Worm (Caenorhabditis elegans) whole organism, mixed stage, embryonic: ENCODE measurements around the gene C48B4.11.

Experiments
- M03D4.4 ChIP-seq: sonication (generic microtip); optimal IDR thresholded peaks from 2 replicates; lab custom pipeline; 2017; ENCODE audit warnings: mild to moderate bottlenecking, missing genetic modification characterization, missing compliant biosample characterization
- bed-3 ChIP-seq: fragments of 200-800 bp; sonication (Bioruptor generic); optimal IDR thresholded peaks from 3 replicates; lab custom pipeline; 2018; ENCODE audit warnings: mild to moderate bottlenecking, missing genetic modification characterization, moderate library complexity, missing compliant biosample characterization
- ceh-39 ChIP-seq: fragments of 150-350 bp; optimal IDR thresholded peaks from 2 replicates; lab custom pipeline; 2014; ENCODE audit warnings: missing biosample characterization, missing genetic modification characterization
- ceh-43 ChIP-seq: fragments of 200-800 bp; sonication (Bioruptor generic); optimal IDR thresholded peaks from 2 replicates; lab custom pipeline; 2018; ENCODE audit warnings: mild to moderate bottlenecking, missing genetic modification characterization, moderate library complexity, missing compliant biosample characterization
- ceh-83 ChIP-seq: fragments of 200-800 bp; sonication (Bioruptor generic); optimal IDR thresholded peaks from 2 replicates; lab custom pipeline; 2018; ENCODE audit warnings: mild to moderate bottlenecking, missing genetic modification characterization, missing compliant biosample characterization
- ces-1 ChIP-seq: fragments of 150-350 bp; optimal IDR thresholded peaks from 2 replicates; lab custom pipeline; 2014; ENCODE audit warnings: missing biosample characterization, missing genetic modification reagents, missing genetic modification characterization
- elt-1 ChIP-seq: sonication (generic microtip); optimal IDR thresholded peaks from 2 replicates; lab custom pipeline; 2017; ENCODE audit warnings: missing genetic modification characterization, mild to moderate bottlenecking, missing compliant biosample characterization, antibody characterized with exemption, moderate library complexity, borderline replicate concordance; ENCODE audit not compliant: insufficient read depth
- elt-3 ChIP-seq: fragments of 150-350 bp; optimal IDR thresholded peaks from 2 replicates; lab custom pipeline; 2014; ENCODE audit warnings: missing biosample characterization, missing genetic modification characterization
- ham-2 ChIP-seq: fragments of 200-800 bp; sonication (Bioruptor generic); optimal IDR thresholded peaks from 2 replicates; lab custom pipeline; 2018; ENCODE audit warnings: mild to moderate bottlenecking, missing genetic modification characterization, missing compliant biosample characterization
- lin-13 ChIP-seq: fragments of 150-350 bp; optimal IDR thresholded peaks from 2 replicates; lab custom pipeline; 2014; ENCODE audit warnings: missing biosample characterization, missing genetic modification characterization
- lin-32 ChIP-seq: fragments of 200-800 bp; sonication (Bioruptor generic); optimal IDR thresholded peaks from 2 replicates; lab custom pipeline; 2018; ENCODE audit warnings: mild to moderate bottlenecking, missing genetic modification characterization, missing compliant biosample characterization
- lsy-2 ChIP-seq: fragments of 150-350 bp; optimal IDR thresholded peaks from 2 replicates; lab custom pipeline; 2014; ENCODE audit warnings: missing biosample characterization, missing genetic modification characterization
- mab-5 ChIP-seq: fragments of 150-350 bp; optimal IDR thresholded peaks from 2 replicates; lab custom pipeline; 2014; ENCODE audit warnings: missing biosample characterization, missing genetic modification characterization
- mep-1 ChIP-seq: fragments of 150-350 bp; optimal IDR thresholded peaks from 2 replicates; lab custom pipeline; 2017; ENCODE audit warnings: missing biosample characterization, missing genetic modification reagents, missing genetic modification characterization, inconsistent platforms
- mls-2 ChIP-seq: sonication (generic microtip); optimal IDR thresholded peaks from 2 replicates; lab custom pipeline; 2016; ENCODE audit warnings: mild to moderate bottlenecking, missing genetic modification characterization, moderate library complexity, missing compliant biosample characterization
- nhr-12 ChIP-seq: fragments of 150-350 bp; optimal IDR thresholded peaks from 2 replicates; lab custom pipeline; 2014; ENCODE audit warnings: missing biosample characterization, missing genetic modification characterization
- nhr-2 ChIP-seq: fragments of 150-350 bp; optimal IDR thresholded peaks from 2 replicates; lab custom pipeline; 2014; ENCODE audit warnings: missing biosample characterization, missing genetic modification characterization
- nhr-237 ChIP-seq: fragments of 150-350 bp; optimal IDR thresholded peaks from 2 replicates; lab custom pipeline; 2014; ENCODE audit warnings: missing biosample characterization, missing genetic modification characterization
- nhr-28 ChIP-seq: fragments of 150-350 bp; optimal IDR thresholded peaks from 2 replicates; lab custom pipeline; 2014; ENCODE audit warnings: missing biosample characterization, missing genetic modification characterization
- nhr-76 ChIP-seq: sonication (generic microtip); optimal IDR thresholded peaks from 2 replicates; lab custom pipeline; 2017; ENCODE audit warnings: missing biosample characterization, missing genetic modification characterization
- pha-4 ChIP-seq: fragments of 150-350 bp; optimal IDR thresholded peaks from 2 replicates; lab custom pipeline; 2018; ENCODE audit warnings: missing biosample characterization, missing genetic modification reagents, missing genetic modification characterization
- sem-2 ChIP-seq: fragments of 200-800 bp; sonication (Bioruptor generic); optimal IDR thresholded peaks from 2 replicates; lab custom pipeline; 2018; ENCODE audit warnings: mild to moderate bottlenecking, missing genetic modification characterization, missing compliant biosample characterization
- snpc-4 ChIP-seq: fragments of 150-350 bp; optimal IDR thresholded peaks from 2 replicates; lab custom pipeline; 2014; ENCODE audit warnings: missing biosample characterization, missing genetic modification characterization
- sptf-1 ChIP-seq: sonication (generic microtip); optimal IDR thresholded peaks from 2 replicates; lab custom pipeline; 2017; ENCODE audit warnings: mild to moderate bottlenecking, missing genetic modification characterization, moderate library complexity, missing compliant biosample characterization
- tbx-8 ChIP-seq: fragments of 200-800 bp; sonication (Bioruptor generic); optimal IDR thresholded peaks from 2 replicates; lab custom pipeline; 2018; ENCODE audit warnings: mild to moderate bottlenecking, missing genetic modification characterization, moderate library complexity, missing compliant biosample characterization
- unc-120 ChIP-seq: sonication (generic microtip); optimal IDR thresholded peaks from 2 replicates; lab custom pipeline; 2017; ENCODE audit warnings: missing genetic modification characterization, missing compliant biosample characterization; ENCODE audit not compliant: poor library complexity, severe bottlenecking
- unc-39 ChIP-seq: fragments of 150-350 bp; optimal IDR thresholded peaks from 2 replicates; lab custom pipeline; 2014; ENCODE audit warnings: missing biosample characterization, missing genetic modification characterization
- unc-62 ChIP-seq: fragments of 150-350 bp; optimal IDR thresholded peaks from 2 replicates; lab custom pipeline; 2014; ENCODE audit warnings: missing biosample characterization, missing genetic modification reagents, missing genetic modification characterization
- ztf-11 ChIP-seq: fragments of 150-350 bp; optimal IDR thresholded peaks from 2 replicates; lab custom pipeline; 2014; ENCODE audit warnings: missing biosample characterization, missing genetic modification characterization

Gene C48B4.11

DNA sequence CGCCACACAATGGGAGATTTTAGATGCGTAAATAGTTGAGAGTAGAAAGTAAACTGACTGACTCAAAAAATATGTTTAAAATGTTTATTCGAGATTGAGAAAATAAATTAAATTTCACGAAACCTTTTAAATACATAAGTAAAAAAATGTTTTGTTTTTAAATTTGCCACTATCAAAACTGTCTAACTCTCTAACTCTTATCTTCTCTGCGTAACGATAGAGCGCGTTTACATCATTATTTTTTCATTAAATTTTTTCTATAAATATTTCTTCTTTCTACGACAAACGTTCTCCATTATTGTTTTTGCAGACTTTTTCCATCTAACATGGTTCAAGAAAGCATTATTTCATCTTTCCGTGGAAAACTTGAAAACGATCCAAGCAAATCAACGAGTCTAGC is 23.1 kb downstream of the C48B4.11 start, which contains the start of gene eif-2Balpha:
Gene eif-2Balpha, plus strand, starts transcription at position 304 of the 400 bp plus-strand sequence.
- TF ChIP-seq nhr-237 (tag; lab: Kevin White, UChicago) (no peak), unc-62 (GFP tag; lab: Kevin White, UChicago) (no peak), ces-1 (GFP tag; lab: Kevin White, UChicago) (peak; percentile 64), unc-120 (tag; lab: Kevin White, UChicago) (no peak), mep-1 (tag; lab: Kevin White, UChicago) (no peak), lsy-2 (peak; percentile 75), pha-4 (no peak), nhr-28 (no peak)

- TF ChIP-seq nhr-2 (tag; lab: Kevin White, UChicago): no peak
- no peak for TF ChIP-seq ham-2 (GFP tag; lab: Kevin White, UChicago)
- TF ChIP-seq, all 35 proteins: peak for 0
Observed at ce11 chrIII:9542280-9542679, 23.6 kb downstream of the C48B4.11 start, which contains the start of gene mut-7. Gene mut-7, minus strand, starts transcription at chrIII:9542380.

DNA sequence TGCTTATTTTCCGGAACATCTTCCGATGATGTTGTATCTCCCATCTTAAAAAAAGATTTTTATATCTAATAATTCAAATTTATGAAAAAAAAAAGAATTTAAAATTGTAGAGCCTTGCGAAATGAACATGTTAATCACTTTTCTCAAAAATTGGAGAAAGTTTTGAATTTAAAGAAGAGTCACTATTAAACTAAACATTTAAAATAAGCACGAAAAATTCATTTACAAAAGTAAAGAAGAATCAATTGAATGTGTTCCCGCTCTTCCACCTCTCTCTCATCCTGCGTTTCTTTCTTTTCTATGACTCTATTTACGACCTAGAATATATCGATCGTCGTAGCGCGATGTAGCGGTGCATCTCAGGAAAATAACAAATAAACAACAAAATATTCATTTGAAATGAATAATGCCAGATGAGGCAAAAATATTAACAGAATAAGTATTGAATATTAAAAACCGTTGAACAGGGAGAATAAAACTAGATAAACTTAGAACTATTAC is 27.2 kb downstream of the C48B4.11 start, which contains the start of gene ZK1098.3:
Gene ZK1098.3, minus strand, starts transcription at position 51 of the 501 bp plus-strand sequence.
- TF ChIP-seq mls-2: no peak
- TF ChIP-seq snpc-4: no peak
- TF ChIP-seq nhr-76 (tag; lab: Kevin White, UChicago): no peak
- TF ChIP-seq ceh-83: no peak
- TF ChIP-seq ceh-43: no peak
- TF ChIP-seq nhr-28: no peak
- no peak for TF ChIP-seq lin-13
- no peak for TF ChIP-seq pha-4
- TF ChIP-seq ces-1 (GFP tag; lab: Kevin White, UChicago): peak; percentile 65
- TF ChIP-seq ceh-39 (tag; lab: Kevin White, UChicago): peak; percentile 73

DNA sequence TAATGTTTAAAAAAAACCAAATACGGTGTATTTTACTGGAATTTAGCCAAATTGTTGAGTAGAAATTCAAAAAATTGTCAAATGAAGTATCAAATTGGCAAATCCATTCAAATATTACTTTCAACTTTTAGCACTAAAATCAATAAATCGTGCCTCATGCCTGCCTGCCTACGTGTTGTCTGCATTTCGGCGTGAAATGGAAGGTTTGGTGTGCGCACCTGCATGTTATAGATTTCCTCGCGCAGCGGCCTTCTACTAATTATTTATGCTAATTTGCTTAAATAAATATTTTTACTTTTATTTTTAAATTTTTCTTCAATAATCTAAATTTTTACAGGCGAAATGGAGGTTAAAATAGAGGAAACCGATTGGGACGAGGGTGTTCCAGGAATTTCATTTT is 37.1 kb downstream of the C48B4.11 start, which contains the start of gene ZK1098.2:
Gene ZK1098.2, plus strand, starts transcription at position 336 of the 400 bp plus-strand sequence.
- TF ChIP-seq M03D4.4 (tag; lab: Kevin White, UChicago) (peak; percentile 33), lin-32 (no peak), mep-1 (tag; lab: Kevin White, UChicago) (peak; percentile 49), ces-1 (GFP tag; lab: Kevin White, UChicago) (peak; percentile 40), unc-120 (tag; lab: Kevin White, UChicago) (no peak), ham-2 (GFP tag; lab: Kevin White, UChicago) (peak; percentile 42), lin-13 (peak; percentile 24)

ce11 chrIII:9526851-9527250 is 39.1 kb downstream of the C48B4.11 start, which contains the start of gene ZK1098.6:
Gene ZK1098.6, plus strand, starts transcription at chrIII:9527151.
- TF ChIP-seq sem-2 (GFP tag; lab: Kevin White, UChicago): no peak
- no peak for TF ChIP-seq bed-3 (GFP tag; lab: Kevin White, UChicago)
- TF ChIP-seq unc-39: no peak
- TF ChIP-seq pha-4: no peak
- no peak for TF ChIP-seq sptf-1 (tag; lab: Kevin White, UChicago)
- TF ChIP-seq unc-120 (tag; lab: Kevin White, UChicago): no peak
- TF ChIP-seq nhr-2 (tag; lab: Kevin White, UChicago): no peak
- no peak for TF ChIP-seq mab-5 (tag; lab: Kevin White, UChicago)
- TF ChIP-seq elt-1 (tag; lab: Kevin White, UChicago): no peak
- no peak for TF ChIP-seq mep-1 (tag; lab: Kevin White, UChicago)
- TF ChIP-seq nhr-76 (tag; lab: Kevin White, UChicago): no peak
- no peak for TF ChIP-seq ztf-11 (tag; lab: Kevin White, UChicago)
- no peak for TF ChIP-seq ham-2 (GFP tag; lab: Kevin White, UChicago)
- no peak for TF ChIP-seq ceh-39 (tag; lab: Kevin White, UChicago)
- TF ChIP-seq lin-13: no peak
- TF ChIP-seq mls-2: no peak
- TF ChIP-seq nhr-12: no peak
- no peak for TF ChIP-seq ceh-83
- TF ChIP-seq elt-3 (tag; lab: Kevin White, UChicago): no peak
- TF ChIP-seq tbx-8 (GFP tag; lab: Kevin White, UChicago): no peak
- TF ChIP-seq, all 35 proteins: peak for 0

ce11 chrIII:9525252-9525651 is 40.7 kb downstream of the C48B4.11 start, which contains the start of gene trpp-3:
Gene trpp-3, plus strand, starts transcription at chrIII:9525552.
- no peak for TF ChIP-seq nhr-2 (tag; lab: Kevin White, UChicago)
- no peak for TF ChIP-seq nhr-28
- TF ChIP-seq ceh-39 (tag; lab: Kevin White, UChicago): no peak
- no peak for TF ChIP-seq elt-3 (tag; lab: Kevin White, UChicago)
- TF ChIP-seq bed-3 (GFP tag; lab: Kevin White, UChicago): no peak
- TF ChIP-seq mep-1 (tag; lab: Kevin White, UChicago): no peak
- TF ChIP-seq snpc-4: no peak
- no peak for TF ChIP-seq nhr-12
